Worm (Caenorhabditis elegans): ENCODE results near the gene F53G2.2.

Gene F53G2.2

DNA sequence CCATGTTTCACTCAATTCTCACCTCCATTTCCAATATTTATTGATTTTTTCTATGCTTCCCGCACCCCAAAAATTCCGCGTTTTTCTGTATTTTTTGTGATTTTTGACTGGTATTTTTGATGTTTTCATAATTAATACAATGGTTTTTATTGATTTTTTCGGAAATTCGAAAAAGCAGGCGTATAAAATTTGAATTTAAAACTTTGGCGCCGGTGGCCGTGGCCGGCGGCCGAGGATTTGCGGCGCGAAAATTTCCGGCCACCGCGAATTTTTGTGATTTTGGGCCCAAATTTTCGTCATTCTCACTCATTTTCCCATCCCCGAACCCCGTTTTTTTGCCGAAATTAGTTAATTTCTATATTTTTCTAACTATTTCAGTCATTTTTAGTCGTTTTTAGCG is 30.7 kb upstream of the F53G2.2 start (continued):
- TF ChIP-seq F33H1.4 (GFP tag; IDR thresholded peaks at IDR 0.05) (peak; percentile 75), nfya-2 (GFP tag; IDR thresholded peaks at IDR 0.05) (no peak), lin-26 (GFP tag; IDR thresholded peaks at IDR 0.05) (peak; percentile 43; the same call in 1 of the 2 replicates), athp-1 (tag; optimal IDR thresholded peaks at IDR 0.05) (peak; percentile 84), lag-1 (GFP tag; IDR thresholded peaks at IDR 0.05) (no peak), nhr-80 (tag; optimal IDR thresholded peaks at IDR 0.05) (no peak), attf-5 (GFP tag; optimal IDR thresholded peaks at IDR 0.05) (peak; percentile 51), ceh-27 (GFP tag; optimal IDR thresholded peaks at IDR 0.05) (peak; percentile 31), lir-1 (GFP tag; conservative IDR thresholded peaks at IDR 0.05) (peak; percentile 78; the same call in 1 of the 2 replicates), repo-1 (tag; optimal IDR thresholded peaks at IDR 0.05) (no peak), K11D2.4 (GFP tag; IDR thresholded peaks at IDR 0.05) (peak; percentile 73), gei-17 (GFP tag; optimal IDR thresholded peaks at IDR 0.05) (no peak), F49E8.2 (tag; optimal IDR thresholded peaks at IDR 0.05; ENCODE audit: insufficient read depth) (peak; percentile 37), attf-6 (GFP tag; IDR thresholded peaks at IDR 0.05) (peak; percentile 82), pbrm-1 (GFP tag; IDR thresholded peaks at IDR 0.05) (peak; percentile 84), nhr-179 (tag; optimal IDR thresholded peaks at IDR 0.05) (no peak), Y56A3A.18 (GFP tag; IDR thresholded peaks at IDR 0.05) (no peak), him-1 (tag; optimal IDR thresholded peaks at IDR 0.05) (peak; percentile 47), B0336.3 (GFP tag; IDR thresholded peaks at IDR 0.05) (peak; percentile 91), dpl-1 (GFP tag; optimal IDR thresholded peaks at IDR 0.05) (peak; percentile 91), Y79H2A.3 (GFP tag; conservative IDR thresholded peaks at IDR 0.05) (peak; percentile 91), B0035.1 (tag; optimal IDR thresholded peaks at IDR 0.05) (no peak), F37B4.10 (GFP tag; IDR thresholded peaks at IDR 0.05) (no peak), madf-3 (GFP tag; IDR thresholded peaks at IDR 0.05) (peak; percentile 87), hmg-20 (GFP tag; IDR thresholded peaks at IDR 0.05) (peak; percentile 73; the same call in 1 of the 2 replicates), snpc-1.1 (tag; optimal IDR thresholded peaks at IDR 0.05; ENCODE audit: insufficient read depth) (no peak), B0261.1 (tag; optimal IDR thresholded peaks at IDR 0.05) (peak; percentile 20), lin-54 (GFP tag; optimal IDR thresholded peaks at IDR 0.05) (peak; percentile 95), nfyb-1 (GFP tag; IDR thresholded peaks at IDR 0.05) (peak; percentile 66; the same call in 1 of the 2 replicates), ceh-58 (GFP tag; IDR thresholded peaks at IDR 0.05) (no peak), lsy-27 (tag; optimal IDR thresholded peaks at IDR 0.05; ENCODE audit: borderline replicate concordance, insufficient read depth) (no peak), madf-8 (GFP tag; conservative IDR thresholded peaks at IDR 0.05) (peak; percentile 99), snpc-1.3 (tag; optimal IDR thresholded peaks at IDR 0.05; ENCODE audit: insufficient read depth) (peak; percentile 34), ccch-3 (GFP tag; optimal IDR thresholded peaks at IDR 0.05) (no peak), chd-7 (tag; optimal IDR thresholded peaks at IDR 0.05) (peak; percentile 25), T26A5.8 (tag; optimal IDR thresholded peaks at IDR 0.05) (no peak), bed-1 (GFP tag; IDR thresholded peaks at IDR 0.05) (0 out of 2 replicates have a peak, but pooled peaks have one; percentile 83), F10E7.11 (tag; optimal IDR thresholded peaks at IDR 0.05) (no peak), ama-1 (optimal IDR thresholded peaks at IDR 0.05) (no peak), ama-1 (GFP tag; optimal IDR thresholded peaks at IDR 0.05) (no peak), tbp1 (GFP tag; optimal IDR thresholded peaks at IDR 0.05) (peak; percentile 63), B0019.2 (GFP tag; conservative IDR thresholded peaks at IDR 0.05) (peak; percentile 92), ets-4 (GFP tag; optimal IDR thresholded peaks at IDR 0.05) (no peak), dox-1 (GFP tag; IDR thresholded peaks at IDR 0.05) (peak; percentile 95), aptf-3 (GFP tag; IDR thresholded peaks at IDR 0.05) (no peak), hlh-26 (GFP tag; conservative IDR thresholded peaks at IDR 0.05) (no peak)
